Worm (Caenorhabditis elegans) whole organism, L2 larva: ENCODE results near the gene prde-1.

ENCODE experiments used
- C34F6.9 ChIP-seq: fragments of 150-350 bp; optimal IDR thresholded peaks from 2 replicates; lab custom pipeline; 2014; ENCODE audit warnings: missing biosample characterization, missing genetic modification characterization
- F13H6.1 ChIP-seq: sonication (generic microtip); optimal IDR thresholded peaks from 2 replicates; lab custom pipeline; 2016; ENCODE audit warnings: missing genetic modification characterization, missing compliant biosample characterization
- ZK546.5 ChIP-seq: sonication (generic microtip); optimal IDR thresholded peaks from 2 replicates; lab custom pipeline; 2017; ENCODE audit warnings: missing biosample characterization, missing genetic modification characterization
- alr-1 ChIP-seq: fragments of 150-350 bp; optimal IDR thresholded peaks from 2 replicates; lab custom pipeline; 2014; ENCODE audit warnings: missing biosample characterization, missing genetic modification characterization
- ama-1 ChIP-seq: fragments of 150-350 bp; optimal IDR thresholded peaks from 2 replicates; lab custom pipeline; 2018; ENCODE audit warnings: inconsistent platforms
- blmp-1 ChIP-seq: sonication (generic microtip); optimal IDR thresholded peaks from 2 replicates; lab custom pipeline; 2017; ENCODE audit warnings: missing genetic modification characterization, mild to moderate bottlenecking, missing compliant biosample characterization, antibody characterized with exemption, moderate library complexity; ENCODE audit not compliant: insufficient read depth
- ceh-16 ChIP-seq: fragments of 150-350 bp; optimal IDR thresholded peaks from 2 replicates; lab custom pipeline; 2014; ENCODE audit warnings: missing biosample characterization, missing genetic modification characterization
- ceh-82 ChIP-seq: fragments of 150-350 bp; optimal IDR thresholded peaks from 2 replicates; lab custom pipeline; 2014; ENCODE audit warnings: missing biosample characterization, missing genetic modification characterization
- crh-2 ChIP-seq: sonication (generic microtip); optimal IDR thresholded peaks from 2 replicates; lab custom pipeline; 2017; ENCODE audit warnings: missing biosample characterization, missing genetic modification characterization
- dmd-4 ChIP-seq: sonication (generic microtip); optimal IDR thresholded peaks from 2 replicates; lab custom pipeline; 2017; ENCODE audit warnings: missing biosample characterization, missing genetic modification characterization
- egl-27 ChIP-seq: sonication (generic microtip); optimal IDR thresholded peaks from 3 replicates; lab custom pipeline; 2017; ENCODE audit warnings: missing biosample characterization, missing genetic modification reagents, missing genetic modification characterization
- elt-3 ChIP-seq: sonication (generic microtip); optimal IDR thresholded peaks from 2 replicates; lab custom pipeline; 2017; ENCODE audit warnings: missing biosample characterization, missing genetic modification characterization
- fos-1 ChIP-seq: fragments of 150-350 bp; optimal IDR thresholded peaks from 2 replicates; lab custom pipeline; 2014; ENCODE audit warnings: missing biosample characterization, missing genetic modification characterization
- gmeb-1 ChIP-seq: fragments of 150-350 bp; optimal IDR thresholded peaks from 2 replicates; lab custom pipeline; 2014; ENCODE audit warnings: missing biosample characterization, missing genetic modification characterization
- lin-11 ChIP-seq: fragments of 150-350 bp; sonication (generic microtip); optimal IDR thresholded peaks from 2 replicates; lab custom pipeline; 2014; ENCODE audit warnings: missing biosample characterization, missing genetic modification characterization, inconsistent platforms, mixed read lengths
- lin-13 ChIP-seq: fragments of 150-350 bp; optimal IDR thresholded peaks from 2 replicates; lab custom pipeline; 2014; ENCODE audit warnings: missing biosample characterization, missing genetic modification reagents, missing genetic modification characterization
- lsy-2 ChIP-seq, 2 experiments: fragments of 150-350 bp in 1 of 2; sonication (generic microtip) in 1 of 2; optimal IDR thresholded peaks; 2 replicates each; lab custom pipeline; 2014 to 2017; ENCODE audit warnings: missing biosample characterization in 2 of 2, missing genetic modification characterization in 2 of 2
- mab-5 ChIP-seq: fragments of 150-350 bp; optimal IDR thresholded peaks from 2 replicates; lab custom pipeline; 2014; ENCODE audit warnings: missing biosample characterization, missing genetic modification characterization
- mbf-1 ChIP-seq: sonication (generic microtip); optimal IDR thresholded peaks from 2 replicates; lab custom pipeline; 2017; ENCODE audit warnings: missing biosample characterization, missing genetic modification characterization
- mdl-1 ChIP-seq, 2 experiments: fragments of 150-350 bp in 1 of 2; sonication (generic microtip) in 1 of 2; optimal IDR thresholded peaks; 2 replicates each; lab custom pipeline; 2017; ENCODE audit warnings: missing biosample characterization in 2 of 2, missing genetic modification characterization in 2 of 2
- nhr-10 ChIP-seq: sonication (generic microtip); optimal IDR thresholded peaks from 2 replicates; lab custom pipeline; 2017; ENCODE audit warnings: missing biosample characterization, missing genetic modification characterization
- nhr-12 ChIP-seq: fragments of 150-350 bp; optimal IDR thresholded peaks from 2 replicates; lab custom pipeline; 2014; ENCODE audit warnings: missing biosample characterization, missing genetic modification characterization
- nhr-129 ChIP-seq: fragments of 150-350 bp; optimal IDR thresholded peaks from 2 replicates; lab custom pipeline; 2014; ENCODE audit warnings: missing biosample characterization, missing genetic modification characterization
- nhr-21 ChIP-seq: fragments of 150-350 bp; optimal IDR thresholded peaks from 2 replicates; lab custom pipeline; 2014; ENCODE audit warnings: missing biosample characterization, missing genetic modification characterization
- nhr-25 ChIP-seq: fragments of 150-350 bp; sonication (generic microtip); optimal IDR thresholded peaks from 3 replicates; lab custom pipeline; 2014; ENCODE audit warnings: missing biosample characterization, missing genetic modification characterization
- nhr-6 ChIP-seq: fragments of 150-350 bp; optimal IDR thresholded peaks from 2 replicates; lab custom pipeline; 2014; ENCODE audit warnings: missing biosample characterization, missing genetic modification characterization
- nhr-77 ChIP-seq: fragments of 150-350 bp; optimal IDR thresholded peaks from 2 replicates; lab custom pipeline; 2014; ENCODE audit warnings: missing biosample characterization, missing genetic modification characterization
- peb-1 ChIP-seq: fragments of 150-350 bp; optimal IDR thresholded peaks from 2 replicates; lab custom pipeline; 2014; ENCODE audit warnings: missing biosample characterization, missing genetic modification characterization
- sem-4 ChIP-seq: fragments of 150-350 bp; optimal IDR thresholded peaks from 2 replicates; lab custom pipeline; 2014; ENCODE audit warnings: missing biosample characterization, missing genetic modification reagents, missing genetic modification characterization
- skn-1 ChIP-seq: sonication (generic microtip); optimal IDR thresholded peaks from 2 replicates; lab custom pipeline; 2017; ENCODE audit warnings: missing biosample characterization, missing genetic modification characterization
- sma-3 ChIP-seq: sonication (generic microtip); optimal IDR thresholded peaks from 2 replicates; lab custom pipeline; 2016; ENCODE audit warnings: missing genetic modification reagents, missing genetic modification characterization, missing compliant biosample characterization
- sma-9 ChIP-seq, 2 experiments: fragments of 150-350 bp in 1 of 2; sonication (generic microtip) in 1 of 2; optimal IDR thresholded peaks; 2 replicates each; lab custom pipeline; 2014 to 2016; ENCODE audit warnings: missing genetic modification characterization in 2 of 2, mild to moderate bottlenecking in 1 of 2, missing biosample characterization in 1 of 2, missing compliant biosample characterization in 1 of 2, missing genetic modification reagents in 1 of 2, moderate library complexity in 1 of 2
- snpc-4 ChIP-seq: fragments of 150-350 bp; optimal IDR thresholded peaks from 2 replicates; lab custom pipeline; 2014; ENCODE audit warnings: missing biosample characterization, missing genetic modification characterization
- unc-39 ChIP-seq: fragments of 150-350 bp; optimal IDR thresholded peaks from 2 replicates; lab custom pipeline; 2014; ENCODE audit warnings: missing biosample characterization, missing genetic modification characterization
- unc-55 ChIP-seq: fragments of 150-350 bp; sonication (generic microtip); optimal IDR thresholded peaks from 3 replicates; lab custom pipeline; 2014; ENCODE audit warnings: missing biosample characterization, missing genetic modification reagents, missing genetic modification characterization
- unc-62 ChIP-seq: fragments of 150-350 bp; optimal IDR thresholded peaks from 2 replicates; lab custom pipeline; 2014; ENCODE audit warnings: missing biosample characterization, missing genetic modification reagents, missing genetic modification characterization
- zag-1 ChIP-seq: fragments of 150-350 bp; optimal IDR thresholded peaks from 2 replicates; lab custom pipeline; 2014; ENCODE audit warnings: missing biosample characterization, missing genetic modification characterization
- ztf-1 ChIP-seq: fragments of 200-800 bp; sonication (Bioruptor generic); conservative IDR thresholded peaks from 2 replicates; pipeline ENCODE4 v1.3.6; 2022; ENCODE audit warnings: missing genetic modification characterization, missing compliant biosample characterization
- ztf-4 ChIP-seq: fragments of 150-350 bp; optimal IDR thresholded peaks from 2 replicates; lab custom pipeline; 2014; ENCODE audit warnings: missing biosample characterization, missing genetic modification characterization

The prde-1 gene

ce11 chrV:15566511-15567178, 28.6 kb downstream of the prde-1 start:
- peak; percentile 50 for TF ChIP-seq sma-3 (GFP tag; lab: Kevin White, UChicago)
- no peak for TF ChIP-seq dmd-4 (tag; lab: Kevin White, UChicago)
- no peak for TF ChIP-seq fos-1 (tag; lab: Kevin White, UChicago)
- TF ChIP-seq nhr-77: no peak
- no peak for TF ChIP-seq unc-62
- TF ChIP-seq ceh-16 (tag; lab: Kevin White, UChicago): peak; percentile 68
- TF ChIP-seq nhr-12 (tag; lab: Kevin White, UChicago): no peak
- TF ChIP-seq ZK546.5 (tag; lab: Kevin White, UChicago): no peak
- TF ChIP-seq mab-5 (tag; lab: Kevin White, UChicago): peak; percentile 76
- peak; percentile 94 for TF ChIP-seq sma-9 (GFP tag; optimal IDR thresholded peaks at IDR 0.05; lab: Kevin White, UChicago)
- no peak for TF ChIP-seq sma-9 (tag; optimal IDR thresholded peaks at IDR 0.05; lab: Kevin White, UChicago)
- TF ChIP-seq ama-1: peak; percentile 95
- TF ChIP-seq snpc-4 (tag; lab: Kevin White, UChicago): peak; percentile 63
- TF ChIP-seq lin-13 (GFP tag; lab: Kevin White, UChicago): peak; percentile 25
- TF ChIP-seq alr-1 (tag; lab: Kevin White, UChicago): no peak
- peak; percentile 83 for TF ChIP-seq crh-2 (tag; lab: Kevin White, UChicago)
- TF ChIP-seq lsy-2 (tag; optimal IDR thresholded peaks at IDR 0.05; lab: Kevin White, UChicago): peak in 1 of 2 experiments; percentile 84
- TF ChIP-seq blmp-1 (tag; lab: Kevin White, UChicago): peak; percentile 40
- TF ChIP-seq mbf-1 (tag; lab: Kevin White, UChicago): no peak
- no peak for TF ChIP-seq peb-1 (tag; lab: Kevin White, UChicago)
- TF ChIP-seq egl-27 (tag; lab: Kevin White, UChicago): no peak
- TF ChIP-seq elt-3 (tag; lab: Kevin White, UChicago): no peak
- peak; percentile 76 for TF ChIP-seq C34F6.9 (tag; lab: Kevin White, UChicago)
- no peak for TF ChIP-seq ztf-1 (GFP tag; lab: Robert Waterston, UW)
- TF ChIP-seq ztf-4 (tag; lab: Kevin White, UChicago): peak; percentile 42
- peak; percentile 97 for TF ChIP-seq nhr-129 (tag; lab: Kevin White, UChicago)
- peak; percentile 45 to 89 for TF ChIP-seq mdl-1 (tag; optimal IDR thresholded peaks at IDR 0.05; lab: Kevin White, UChicago)
- TF ChIP-seq unc-39: no peak
- TF ChIP-seq F13H6.1: peak; percentile 81
- TF ChIP-seq nhr-6 (tag; lab: Kevin White, UChicago): peak; percentile 29
- no peak for TF ChIP-seq skn-1 (tag; lab: Kevin White, UChicago)
- TF ChIP-seq nhr-21 (tag; lab: Kevin White, UChicago): peak; percentile 94
- TF ChIP-seq nhr-25 (tag; lab: Kevin White, UChicago): peak; percentile 70
- no peak for TF ChIP-seq zag-1
- peak; percentile 57 for TF ChIP-seq lin-11 (tag; lab: Kevin White, UChicago)
- peak; percentile 73 for TF ChIP-seq sem-4 (tag; lab: Kevin White, UChicago)
- peak; percentile 6 for TF ChIP-seq unc-55 (GFP tag; lab: Kevin White, UChicago)
- peak; percentile 70 for TF ChIP-seq gmeb-1
- TF ChIP-seq, all 48 proteins: peak for 22

ce11 chrV:15567344-15567804, 29.3 kb downstream of the prde-1 start, which contains the start of gene acs-2:
Gene acs-2 (plus strand): TSS chrV:15567394.
- no peak for TF ChIP-seq lin-11 (tag; lab: Kevin White, UChicago)
- no peak for TF ChIP-seq blmp-1 (tag; lab: Kevin White, UChicago)
- TF ChIP-seq lsy-2 (tag; optimal IDR thresholded peaks at IDR 0.05; lab: Kevin White, UChicago): no peak
- no peak for TF ChIP-seq egl-27 (tag; lab: Kevin White, UChicago)
- no peak for TF ChIP-seq alr-1 (tag; lab: Kevin White, UChicago)
- no peak for TF ChIP-seq unc-39

- TF ChIP-seq nhr-10 (tag; lab: Kevin White, UChicago) (no peak), ama-1 (peak; percentile 69), ceh-82 (no peak)
Measured at ce11 chrV:15568381-15568780, 30.3 kb downstream of the prde-1 start.
